Worm (Caenorhabditis elegans) whole organism, late embryonic: ENCODE results near the gene B0478.3.

Experiments
- C08G9.2 ChIP-seq: sonication (generic microtip); optimal IDR thresholded peaks from 2 replicates; lab custom pipeline; 2016; ENCODE audit warnings: mild to moderate bottlenecking, missing genetic modification characterization, moderate library complexity, missing compliant biosample characterization
- C38D4.7 ChIP-seq: fragments of 200-800 bp; sonication (Bioruptor generic); optimal IDR thresholded peaks from 2 replicates; lab custom pipeline; 2018; ENCODE audit warnings: mild to moderate bottlenecking, missing genetic modification characterization, moderate library complexity, missing compliant biosample characterization
- K02D7.2 ChIP-seq: sonication (generic microtip); optimal IDR thresholded peaks from 2 replicates; lab custom pipeline; 2017; ENCODE audit warnings: mild to moderate bottlenecking, missing genetic modification characterization, missing compliant biosample characterization
- T23F11.4 ChIP-seq: fragments of 200-800 bp; sonication (Bioruptor generic); optimal IDR thresholded peaks from 2 replicates; lab custom pipeline; 2018; ENCODE audit warnings: mild to moderate bottlenecking, missing genetic modification characterization, missing compliant biosample characterization
- ahr-1 ChIP-seq: sonication (generic microtip); optimal IDR thresholded peaks from 2 replicates; lab custom pipeline; 2016; ENCODE audit warnings: missing genetic modification characterization, missing compliant biosample characterization
- ama-1 ChIP-seq: fragments of 150-350 bp; optimal IDR thresholded peaks from 2 replicates; lab custom pipeline; 2014
- ceh-18 ChIP-seq: sonication (generic microtip); optimal IDR thresholded peaks from 2 replicates; lab custom pipeline; 2016; ENCODE audit warnings: missing genetic modification characterization, missing compliant biosample characterization
- ceh-2 ChIP-seq: sonication (generic microtip); optimal IDR thresholded peaks from 2 replicates; lab custom pipeline; 2016; ENCODE audit warnings: missing genotype, missing genetic modification characterization, missing compliant biosample characterization
- ceh-31 ChIP-seq: sonication (generic microtip); optimal IDR thresholded peaks from 2 replicates; lab custom pipeline; 2016; ENCODE audit warnings: missing genetic modification characterization, missing compliant biosample characterization
- ceh-48 ChIP-seq: sonication (generic microtip); optimal IDR thresholded peaks from 2 replicates; lab custom pipeline; 2016; ENCODE audit warnings: missing genetic modification characterization, inconsistent platforms, missing compliant biosample characterization
- ceh-9 ChIP-seq: sonication (generic microtip); optimal IDR thresholded peaks from 2 replicates; lab custom pipeline; 2016; ENCODE audit warnings: mild to moderate bottlenecking, missing genetic modification characterization, inconsistent platforms, missing compliant biosample characterization
- che-1 ChIP-seq: sonication (generic microtip); optimal IDR thresholded peaks from 2 replicates; lab custom pipeline; 2016; ENCODE audit warnings: mild to moderate bottlenecking, missing genetic modification characterization, missing compliant biosample characterization
- dmd-4 ChIP-seq: sonication (generic microtip); optimal IDR thresholded peaks from 2 replicates; lab custom pipeline; 2016; ENCODE audit warnings: borderline replicate concordance, missing genetic modification characterization, missing compliant biosample characterization
- dve-1 ChIP-seq: sonication (generic microtip); optimal IDR thresholded peaks from 2 replicates; lab custom pipeline; 2017; ENCODE audit warnings: antibody characterized with exemption, mild to moderate bottlenecking, missing genetic modification characterization, missing compliant biosample characterization
- elt-4 ChIP-seq: sonication (generic microtip); optimal IDR thresholded peaks from 2 replicates; lab custom pipeline; 2016; ENCODE audit warnings: missing genetic modification characterization, missing compliant biosample characterization
- eyg-1 ChIP-seq: sonication (generic microtip); optimal IDR thresholded peaks from 2 replicates; lab custom pipeline; 2016; ENCODE audit warnings: missing genotype, missing genetic modification characterization, missing compliant biosample characterization
- fkh-6 ChIP-seq: sonication (generic microtip); optimal IDR thresholded peaks from 2 replicates; lab custom pipeline; 2016; ENCODE audit warnings: missing genetic modification characterization, missing compliant biosample characterization
- gmeb-2 ChIP-seq: sonication (generic microtip); optimal IDR thresholded peaks from 2 replicates; lab custom pipeline; 2016; ENCODE audit warnings: missing genetic modification characterization, inconsistent platforms, missing compliant biosample characterization
- hlh-13 ChIP-seq: fragments of 200-800 bp; sonication (Bioruptor generic); optimal IDR thresholded peaks from 2 replicates; lab custom pipeline; 2018; ENCODE audit warnings: mild to moderate bottlenecking, missing genetic modification characterization, missing compliant biosample characterization
- hlh-15 ChIP-seq: sonication (generic microtip); optimal IDR thresholded peaks from 2 replicates; lab custom pipeline; 2016; ENCODE audit warnings: missing genetic modification characterization, missing compliant biosample characterization
- hlh-30 ChIP-seq: sonication (generic microtip); optimal IDR thresholded peaks from 2 replicates; lab custom pipeline; 2017; ENCODE audit warnings: antibody characterized with exemption, missing genetic modification characterization, missing compliant biosample characterization; ENCODE audit not compliant: insufficient read depth
- lim-6 ChIP-seq: sonication (generic microtip); optimal IDR thresholded peaks from 2 replicates; lab custom pipeline; 2016; ENCODE audit warnings: missing genetic modification characterization, missing compliant biosample characterization
- mec-3 ChIP-seq: sonication (generic microtip); optimal IDR thresholded peaks from 2 replicates; lab custom pipeline; 2016; ENCODE audit warnings: borderline replicate concordance, missing genetic modification characterization, missing compliant biosample characterization
- nhr-11 ChIP-seq: fragments of 150-350 bp; optimal IDR thresholded peaks from 2 replicates; lab custom pipeline; 2014; ENCODE audit warnings: missing biosample characterization, missing genetic modification characterization
- npax-4 ChIP-seq: sonication (generic microtip); optimal IDR thresholded peaks from 2 replicates; lab custom pipeline; 2016; ENCODE audit warnings: missing genetic modification characterization, missing compliant biosample characterization
- pag-3 ChIP-seq: sonication (generic microtip); optimal IDR thresholded peaks from 2 replicates; lab custom pipeline; 2016; ENCODE audit warnings: missing compliant biosample characterization, missing genetic modification characterization, borderline replicate concordance
- pax-1 ChIP-seq: fragments of 150-350 bp; optimal IDR thresholded peaks from 2 replicates; lab custom pipeline; 2014; ENCODE audit warnings: missing biosample characterization, missing genetic modification characterization
- pha-2 ChIP-seq: sonication (generic microtip); optimal IDR thresholded peaks from 2 replicates; lab custom pipeline; 2017; ENCODE audit warnings: mild to moderate bottlenecking, missing genetic modification characterization, missing compliant biosample characterization
- pha-4 ChIP-seq: fragments of 150-350 bp; optimal IDR thresholded peaks from 2 replicates; lab custom pipeline; 2018; ENCODE audit warnings: missing biosample characterization, missing genetic modification reagents, missing genetic modification characterization
- ref-2 ChIP-seq: sonication (generic microtip); optimal IDR thresholded peaks from 2 replicates; lab custom pipeline; 2016; ENCODE audit warnings: missing genetic modification characterization, missing compliant biosample characterization
- rnt-1 ChIP-seq: sonication (generic microtip); optimal IDR thresholded peaks from 2 replicates; lab custom pipeline; 2016; ENCODE audit warnings: missing genetic modification characterization, missing compliant biosample characterization
- sdc-2 ChIP-seq: sonication (generic microtip); optimal IDR thresholded peaks from 2 replicates; lab custom pipeline; 2016; ENCODE audit warnings: missing genotype, missing genetic modification characterization, missing compliant biosample characterization
- sox-2 ChIP-seq: fragments of 200-800 bp; sonication (Bioruptor generic); IDR thresholded peaks from 2 replicates; pipeline ENCODE4 v1.3.6; 2022; ENCODE audit warnings: missing genetic modification reagents, missing genetic modification characterization, missing compliant biosample characterization
- sox-4 ChIP-seq: sonication (generic microtip); optimal IDR thresholded peaks from 2 replicates; lab custom pipeline; 2017; ENCODE audit warnings: mild to moderate bottlenecking, missing genetic modification characterization, inconsistent platforms, missing compliant biosample characterization
- tbx-7 ChIP-seq: sonication (generic microtip); optimal IDR thresholded peaks from 2 replicates; lab custom pipeline; 2016; ENCODE audit warnings: missing genotype, missing genetic modification characterization, missing compliant biosample characterization
- unc-55 ChIP-seq: sonication (generic microtip); optimal IDR thresholded peaks from 2 replicates; lab custom pipeline; 2017; ENCODE audit warnings: missing biosample characterization, missing genetic modification reagents, missing genetic modification characterization

B0478.3 gene

DNA sequence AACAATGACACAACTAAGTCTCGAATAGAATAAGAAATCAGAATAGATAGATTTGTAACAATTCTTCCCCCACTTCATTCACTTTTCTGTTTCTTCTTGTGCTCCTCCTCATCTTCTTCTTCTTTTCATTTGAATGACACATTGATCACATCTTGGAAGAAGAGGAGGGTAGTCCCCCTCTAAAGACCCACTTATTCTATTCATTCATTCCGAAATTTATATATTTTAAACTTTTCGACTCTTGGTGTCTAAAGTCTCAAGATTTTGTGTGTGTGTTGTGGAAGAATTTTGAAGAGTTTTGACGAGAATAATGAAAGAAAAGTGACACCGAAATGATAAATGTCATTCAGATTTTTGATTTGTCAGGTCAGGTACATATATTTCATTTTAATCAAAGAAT lies 26.7 kb upstream of the B0478.3 start:
- TF ChIP-seq mec-3 (no peak), dve-1 (tag; lab: Kevin White, UChicago) (no peak), ceh-9 (tag; lab: Kevin White, UChicago) (no peak), C38D4.7 (GFP tag; lab: Kevin White, UChicago) (no peak), unc-55 (GFP tag; lab: Kevin White, UChicago) (peak; percentile 74)
- TF ChIP-seq, all 69 proteins: peak for 1

DNA sequence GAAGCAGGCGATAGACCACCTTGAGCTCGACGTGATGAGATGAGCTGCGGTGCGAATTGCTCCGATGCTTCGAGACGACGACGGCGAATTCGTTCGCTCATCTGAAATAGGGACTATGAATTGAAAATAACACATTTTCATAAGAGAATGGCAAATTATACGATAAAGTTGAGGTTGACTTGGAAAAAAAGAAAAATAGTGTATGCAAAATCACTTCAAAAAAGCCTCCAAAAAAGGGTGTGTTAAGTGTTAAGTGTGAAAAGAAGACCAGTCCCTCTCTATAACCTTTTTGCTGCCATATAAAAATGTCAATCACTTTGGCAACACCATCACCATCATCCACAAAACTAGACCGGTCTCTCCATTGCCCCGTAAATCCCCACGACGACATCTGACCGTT lies 22.4 kb upstream of the B0478.3 start, which contains the start of gene prkl-1:
Gene prkl-1, minus strand, starts transcription at position 101 of the 400 bp plus-strand sequence.
- TF ChIP-seq ceh-18 (tag; lab: Kevin White, UChicago) (no peak), ceh-9 (tag; lab: Kevin White, UChicago) (no peak), C08G9.2 (tag; lab: Kevin White, UChicago) (no peak), nhr-11 (no peak), ref-2 (tag; lab: Kevin White, UChicago) (no peak), dmd-4 (tag; lab: Kevin White, UChicago) (no peak), ama-1 (lab: Kevin White, UChicago) (no peak), rnt-1 (tag; lab: Kevin White, UChicago) (no peak), eyg-1 (tag; lab: Kevin White, UChicago) (no peak), ahr-1 (tag; lab: Kevin White, UChicago) (no peak), ceh-2 (tag; lab: Kevin White, UChicago) (no peak), pag-3 (tag; lab: Kevin White, UChicago) (no peak), elt-4 (tag; lab: Kevin White, UChicago) (no peak), fkh-6 (tag; lab: Kevin White, UChicago) (no peak), sox-2 (GFP tag; lab: Robert Waterston, UW) (no peak), tbx-7 (tag; lab: Kevin White, UChicago) (no peak), ceh-48 (tag; lab: Kevin White, UChicago) (no peak), sox-4 (tag; lab: Kevin White, UChicago) (no peak), K02D7.2 (tag; lab: Kevin White, UChicago) (no peak), che-1 (tag; lab: Kevin White, UChicago) (no peak)

DNA sequence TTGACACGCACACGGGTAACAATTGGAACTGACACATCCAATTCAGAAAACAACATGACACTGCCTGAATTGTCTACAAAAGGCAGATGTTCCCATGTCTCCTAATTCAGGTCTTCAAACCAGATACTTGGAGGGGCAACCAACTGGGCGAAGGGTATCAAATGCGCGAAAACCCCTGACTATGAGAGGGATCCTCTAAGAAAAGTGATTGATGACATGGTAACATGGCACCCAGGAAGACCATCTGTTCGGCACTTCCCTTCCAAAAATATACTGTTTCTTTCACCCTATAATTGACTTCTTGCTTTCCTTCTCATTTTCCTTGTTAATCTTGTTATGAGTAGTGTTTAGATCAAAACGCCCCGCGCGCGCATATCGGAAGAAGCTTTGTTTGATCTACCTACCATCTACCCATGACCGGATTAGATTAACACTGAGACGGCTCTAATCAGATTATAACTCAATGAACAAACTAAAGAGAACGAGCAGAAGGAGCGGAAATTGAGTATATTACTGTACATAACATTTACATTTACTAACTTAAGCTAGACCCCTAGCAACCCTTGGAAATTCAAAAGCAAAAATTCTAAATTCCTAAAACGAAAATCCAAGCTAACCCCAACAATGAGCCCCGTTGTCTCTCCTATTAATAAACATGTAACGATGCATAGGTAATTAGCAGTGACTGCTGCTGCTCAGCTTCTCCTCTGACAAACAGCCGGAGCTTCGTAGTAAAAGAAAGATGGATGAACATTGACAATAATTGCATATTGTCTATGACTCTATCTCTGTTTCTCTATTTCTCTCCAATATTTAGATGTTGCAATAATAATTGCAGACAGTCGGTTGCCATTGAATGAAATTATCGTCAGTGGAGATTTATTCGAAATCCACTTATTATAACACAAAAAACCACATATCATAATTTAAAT lies 20.3 kb upstream of the B0478.3 start:
- TF ChIP-seq pax-1 (tag; lab: Kevin White, UChicago) (peak; percentile 91), sdc-2 (tag; lab: Kevin White, UChicago) (no peak), hlh-13 (GFP tag; lab: Kevin White, UChicago) (no peak), pha-2 (tag; lab: Kevin White, UChicago) (peak; percentile 12), ceh-31 (tag; lab: Kevin White, UChicago) (peak; percentile 32), unc-55 (GFP tag; lab: Kevin White, UChicago) (peak; percentile 67)

DNA sequence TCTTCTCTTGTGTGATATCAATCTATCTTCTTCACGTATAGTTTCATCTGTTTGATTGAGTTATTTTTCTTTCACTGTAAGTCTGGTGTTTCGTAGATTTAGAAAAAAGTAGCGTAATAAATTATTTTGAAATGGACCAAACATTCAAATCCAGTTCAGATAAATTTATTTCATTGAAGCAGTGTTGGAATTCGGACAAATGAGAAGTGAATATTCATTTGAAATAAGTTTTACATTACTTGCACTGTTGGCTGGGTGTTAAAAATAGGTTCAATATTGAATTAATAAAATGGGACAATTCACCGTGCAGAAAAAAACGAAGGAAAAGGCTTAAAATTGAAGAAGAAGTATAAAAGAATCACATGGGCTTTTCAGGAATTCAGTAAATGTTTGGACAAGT lies 14.2 kb upstream of the B0478.3 start:
- TF ChIP-seq hlh-15 (tag; lab: Kevin White, UChicago) (no peak), T23F11.4 (GFP tag; lab: Kevin White, UChicago) (no peak), lim-6 (no peak), gmeb-2 (tag; lab: Kevin White, UChicago) (no peak), npax-4 (no peak), pha-4 (tag; lab: Kevin White, UChicago) (no peak), hlh-30 (tag; lab: Kevin White, UChicago) (no peak)
